Fruit fly (Drosophila melanogaster) whole organism: Measurements from ENCODE around the gene Reph.

ENCODE experiments used
- CG8478 ChIP-seq: fragments of >200 bp; optimal IDR thresholded peaks from 2 replicates; lab custom pipeline; 2018; ENCODE audit warnings: inconsistent platforms
- EcR ChIP-seq, 2 experiments: fragments of >200 bp; optimal IDR thresholded peaks; 2 replicates each; lab custom pipeline; 2017; ENCODE audit warnings: missing biosample characterization in 2 of 2, missing genetic modification characterization in 2 of 2, missing genetic modification reagents in 2 of 2
- psq ChIP-seq: fragments of >200 bp; optimal IDR thresholded peaks from 2 replicates; lab custom pipeline; 2017

DNA sequence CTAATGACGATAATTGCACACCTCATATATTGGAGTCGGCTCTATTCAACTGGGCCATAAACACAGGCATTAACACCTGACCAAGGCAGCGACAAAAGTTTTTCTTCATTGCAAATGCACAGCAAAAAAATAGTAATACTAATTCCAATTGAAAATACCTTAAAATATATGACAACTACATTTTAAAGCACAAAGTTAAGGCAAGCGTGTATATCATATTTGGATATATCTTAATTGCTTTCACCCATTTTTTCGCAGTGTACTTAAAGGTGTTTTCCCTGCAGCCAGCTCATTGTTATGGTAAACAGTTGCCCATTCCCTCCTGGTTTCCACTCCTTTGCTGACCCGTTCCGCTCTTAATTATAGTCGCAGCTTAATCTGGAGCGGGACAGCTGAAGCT, 37.6 kb downstream of the Reph start:
- TF ChIP-seq psq (lab: Kevin White, UChicago), result no peak
- no peak for TF ChIP-seq EcR (GFP tag; optimal IDR thresholded peaks at IDR 0.05; lab: Kevin White, UChicago)
- TF ChIP-seq CG8478 (lab: Kevin White, UChicago), result no peak
